Fruit fly (Drosophila melanogaster): ENCODE measurements around the gene mtgo.

dm6 chr2L:16542246-16542645 is 2.6 kb upstream of the mtgo start, which contains the start of gene CG31816:
- no peak for TF ChIP-seq psq (optimal IDR thresholded peaks at IDR 0.05)
- no peak for TF ChIP-seq Sin3A (optimal IDR thresholded peaks at IDR 0.05)
- TF ChIP-seq Myc (optimal IDR thresholded peaks at IDR 0.05): no peak
- TF ChIP-seq h (optimal IDR thresholded peaks at IDR 0.05): no peak
